Fruit fly (Drosophila melanogaster): Measurements from ENCODE around the gene RpL34a.

Gene RpL34a

dm6 chr3R:26056381-26056780 is 2.7 kb downstream of the RpL34a start, which contains the start of the genes Sld5 and CG14543 (continued):
- TF ChIP-seq tx (GFP tag; optimal IDR thresholded peaks at IDR 0.05) (no peak), CG17568 (GFP tag; optimal IDR thresholded peaks at IDR 0.05) (no peak), CG8944 (GFP tag; optimal IDR thresholded peaks at IDR 0.05) (no peak), ssp (GFP tag; IDR thresholded peaks at IDR 0.05) (no peak), vfl (GFP tag; optimal IDR thresholded peaks at IDR 0.05) (no peak), CG9609 (GFP tag; optimal IDR thresholded peaks at IDR 0.05) (no peak), CG8388 (GFP tag; optimal IDR thresholded peaks at IDR 0.05) (no peak), esg (GFP tag; conservative IDR thresholded peaks at IDR 0.05) (no peak), CG11247 (GFP tag; IDR thresholded peaks at IDR 0.05) (no peak), CG13287 (GFP tag; IDR thresholded peaks at IDR 0.05; ENCODE audit: partially characterized antibody) (peak; percentile 50; the same call in 1 of the 2 replicates), CG3281 (GFP tag; optimal IDR thresholded peaks at IDR 0.05) (no peak), ara (GFP tag; IDR thresholded peaks at IDR 0.05) (no peak), hth (optimal IDR thresholded peaks at IDR 0.05) (no peak), CG13894 (tag; optimal IDR thresholded peaks at IDR 0.05) (no peak), CG6272 (GFP tag; IDR thresholded peaks at IDR 0.05) (no peak), fu2 (GFP tag; optimal IDR thresholded peaks at IDR 0.05) (peak; percentile 28), CG30431 (GFP tag; optimal IDR thresholded peaks at IDR 0.05) (no peak), CG14667 (GFP tag; IDR thresholded peaks at IDR 0.05) (no peak), Hmr (GFP tag; optimal IDR thresholded peaks at IDR 0.05) (no peak), nau (GFP tag; optimal IDR thresholded peaks at IDR 0.05) (no peak), CG2199 (GFP tag; IDR thresholded peaks at IDR 0.05) (no peak), fru (optimal IDR thresholded peaks at IDR 0.05) (no peak), NFAT (GFP tag; IDR thresholded peaks at IDR 0.05) (0 out of 2 replicates have a peak, but pooled peaks have one; percentile 7), CG12236 (GFP tag; optimal IDR thresholded peaks at IDR 0.05) (no peak), pnt (GFP tag; optimal IDR thresholded peaks at IDR 0.05) (no peak), unc-4 (GFP tag; IDR thresholded peaks at IDR 0.05; ENCODE audit: partially characterized antibody) (0 out of 2 replicates have a peak, but pooled peaks have one; percentile 25), CG12769 (tag; optimal IDR thresholded peaks at IDR 0.05) (peak; percentile 17), Neu2 (GFP tag; optimal IDR thresholded peaks at IDR 0.05; ENCODE audit: borderline replicate concordance) (no peak), NK7.1 (GFP tag; optimal IDR thresholded peaks at IDR 0.05) (no peak), Blimp-1 (GFP tag; optimal IDR thresholded peaks at IDR 0.05) (no peak), CG11695 (GFP tag; IDR thresholded peaks at IDR 0.05) (no peak), CG31365 (tag; optimal IDR thresholded peaks at IDR 0.05) (no peak), CG6254 (GFP tag; optimal IDR thresholded peaks at IDR 0.05) (no peak), insv (GFP tag; optimal IDR thresholded peaks at IDR 0.05) (no peak), CG13775 (GFP tag; optimal IDR thresholded peaks at IDR 0.05) (no peak), hbn (GFP tag; IDR thresholded peaks at IDR 0.05; ENCODE audit: partially characterized antibody) (no peak), Sry-δ (GFP tag; optimal IDR thresholded peaks at IDR 0.05) (peak; percentile 40), CG6175 (GFP tag; IDR thresholded peaks at IDR 0.05) (no peak), Ada2b (GFP tag; IDR thresholded peaks at IDR 0.05) (no peak), CG6654 (GFP tag; optimal IDR thresholded peaks at IDR 0.05) (no peak), Gug (GFP tag; IDR thresholded peaks at IDR 0.05) (no peak), CG15514 (GFP tag; optimal IDR thresholded peaks at IDR 0.05) (no peak), Dad (GFP tag; optimal IDR thresholded peaks at IDR 0.05) (no peak), trem (tag; optimal IDR thresholded peaks at IDR 0.05) (peak; percentile 7), CG13624 (GFP tag; optimal IDR thresholded peaks at IDR 0.05) (no peak), CG17359 (tag; optimal IDR thresholded peaks at IDR 0.05) (no peak), Hr39 (optimal IDR thresholded peaks at IDR 0.05) (no peak), CG5245 (GFP tag; optimal IDR thresholded peaks at IDR 0.05) (no peak), Lpt (GFP tag; optimal IDR thresholded peaks at IDR 0.05) (no peak), stc (GFP tag; IDR thresholded peaks at IDR 0.05) (no peak), CG10267 (tag; optimal IDR thresholded peaks at IDR 0.05) (peak; percentile 88), CG13123 (GFP tag; optimal IDR thresholded peaks at IDR 0.05) (no peak), CG1792 (GFP tag; optimal IDR thresholded peaks at IDR 0.05) (no peak)
